Worm (Caenorhabditis elegans) whole organism, L4 larva: ENCODE data around the gene rab-7.

Experiments
- D1046.2 ChIP-seq: fragments of 200-800 bp; sonication (Bioruptor generic); IDR thresholded peaks from 2 replicates; pipeline ENCODE4 v1.3.6; 2022; ENCODE audit warnings: missing genetic modification characterization, missing compliant biosample characterization
- F26F4.8 ChIP-seq: fragments of 200-800 bp; sonication (Bioruptor generic); conservative IDR thresholded peaks from 2 replicates; pipeline ENCODE4 v1.3.6; 2022; ENCODE audit warnings: missing genetic modification characterization, missing compliant biosample characterization
- F37D6.2 ChIP-seq: sonication (generic microtip); optimal IDR thresholded peaks from 2 replicates; lab custom pipeline; 2016; ENCODE audit warnings: mild to moderate bottlenecking, missing genetic modification characterization, missing compliant biosample characterization
- F49E8.2 ChIP-seq: sonication (generic microtip); optimal IDR thresholded peaks from 2 replicates; lab custom pipeline; 2016; ENCODE audit warnings: missing compliant biosample characterization, mild to moderate bottlenecking, missing genetic modification characterization, borderline replicate concordance
- R02D3.7 ChIP-seq: fragments of 150-350 bp; sonication (generic microtip); optimal IDR thresholded peaks from 3 replicates; lab custom pipeline; 2014; ENCODE audit warnings: missing biosample characterization, missing genetic modification characterization
- Y105C5A.15 ChIP-seq: fragments of 200-800 bp; sonication (Bioruptor generic); IDR thresholded peaks from 2 replicates; pipeline ENCODE4 v1.3.6; 2022; ENCODE audit warnings: missing genetic modification characterization, missing compliant biosample characterization
- Y48G9A.11 ChIP-seq: fragments of 200-800 bp; sonication (Bioruptor generic); IDR thresholded peaks from 2 replicates; pipeline ENCODE4 v1.3.6; 2022; ENCODE audit warnings: missing genetic modification reagents, missing genetic modification characterization, missing compliant biosample characterization
- aha-1 ChIP-seq: fragments of 150-350 bp; peaks from one replicate; lab custom pipeline; 2014; ENCODE audit warnings: missing biosample characterization, missing genetic modification characterization
- ama-1 ChIP-seq: fragments of 150-350 bp; optimal IDR thresholded peaks from 2 replicates; lab custom pipeline; 2014; ENCODE audit warnings: inconsistent platforms, mixed read lengths
- arid-1 ChIP-seq: fragments of 200-800 bp; sonication (Bioruptor generic); conservative IDR thresholded peaks from 2 replicates; pipeline ENCODE4 v1.3.6; 2022; ENCODE audit warnings: missing genetic modification reagents, missing genetic modification characterization, missing compliant biosample characterization
- attf-4 ChIP-seq: sonication (generic microtip); optimal IDR thresholded peaks from 3 replicates; lab custom pipeline; 2017; ENCODE audit warnings: missing biosample characterization, missing genetic modification characterization
- ceh-20 ChIP-seq: fragments of 200-800 bp; sonication (Bioruptor generic); IDR thresholded peaks from 2 replicates; pipeline ENCODE4 v1.3.6; 2022; ENCODE audit warnings: missing genetic modification reagents, missing genetic modification characterization, missing compliant biosample characterization
- ceh-32 ChIP-seq: sonication (generic microtip); optimal IDR thresholded peaks from 2 replicates; lab custom pipeline; 2016; ENCODE audit warnings: mild to moderate bottlenecking, missing genetic modification characterization, missing compliant biosample characterization; ENCODE audit not compliant: poor library complexity
- ceh-82 ChIP-seq: sonication (generic microtip); optimal IDR thresholded peaks from 2 replicates; lab custom pipeline; 2017; ENCODE audit warnings: missing biosample characterization, missing genetic modification characterization
- ces-1 ChIP-seq: fragments of 150-350 bp; sonication (generic microtip); optimal IDR thresholded peaks from 4 replicates; lab custom pipeline; 2014; ENCODE audit warnings: missing biosample characterization, missing genetic modification reagents, missing genetic modification characterization
- ctbp-1 ChIP-seq: fragments of 200-800 bp; sonication (Bioruptor generic); IDR thresholded peaks from 2 replicates; pipeline ENCODE4 v1.3.6; 2022; ENCODE audit warnings: missing genetic modification reagents, missing genetic modification characterization, missing compliant biosample characterization
- dmd-8 ChIP-seq: fragments of 200-800 bp; sonication (Bioruptor generic); IDR thresholded peaks from 2 replicates; pipeline ENCODE4 v1.3.6; 2022; ENCODE audit warnings: missing genetic modification characterization, missing compliant biosample characterization
- dmd-9 ChIP-seq: fragments of 200-800 bp; sonication (Bioruptor generic); IDR thresholded peaks from 2 replicates; pipeline ENCODE4 v1.3.6; 2022; ENCODE audit warnings: missing genetic modification reagents, missing genetic modification characterization, missing compliant biosample characterization
- duxl-1 ChIP-seq: sonication (generic microtip); optimal IDR thresholded peaks from 2 replicates; lab custom pipeline; 2016; ENCODE audit warnings: mild to moderate bottlenecking, missing genetic modification characterization, moderate library complexity, missing compliant biosample characterization; ENCODE audit not compliant: poor library complexity
- egl-43 ChIP-seq: fragments of 200-800 bp; sonication (Bioruptor generic); IDR thresholded peaks from 2 replicates; pipeline ENCODE4 v1.3.6; 2022; ENCODE audit warnings: missing genetic modification reagents, missing genetic modification characterization, missing compliant biosample characterization
- hmg-1.1 ChIP-seq: fragments of 200-800 bp; sonication (Bioruptor generic); IDR thresholded peaks from 2 replicates; pipeline ENCODE4 v1.3.6; 2022; ENCODE audit warnings: missing genetic modification reagents, missing genetic modification characterization, missing compliant biosample characterization
- jun-1 ChIP-seq: fragments of 150-350 bp; optimal IDR thresholded peaks from 2 replicates; lab custom pipeline; 2014; ENCODE audit warnings: missing biosample characterization, missing genetic modification reagents, missing genetic modification characterization
- lin-38 ChIP-seq: fragments of 200-800 bp; sonication (Bioruptor generic); IDR thresholded peaks from 2 replicates; pipeline ENCODE4 v1.3.6; 2022; ENCODE audit warnings: missing genetic modification reagents, missing genetic modification characterization, missing compliant biosample characterization
- lin-39 ChIP-seq: fragments of 150-350 bp; optimal IDR thresholded peaks from 2 replicates; lab custom pipeline; 2014; ENCODE audit warnings: missing biosample characterization, missing genetic modification reagents, missing genetic modification characterization
- lir-3 ChIP-seq: sonication (generic microtip); optimal IDR thresholded peaks from 2 replicates; lab custom pipeline; 2016; ENCODE audit warnings: mild to moderate bottlenecking, missing genetic modification characterization, missing compliant biosample characterization
- lsy-2 ChIP-seq, 2 experiments: fragments of 150-350 bp in 1 of 2; sonication (generic microtip) in 1 of 2; optimal IDR thresholded peaks; 2 replicates each; lab custom pipeline; 2014 to 2017; ENCODE audit warnings: missing biosample characterization in 2 of 2, missing genetic modification characterization in 2 of 2
- mep-1 ChIP-seq: fragments of 150-350 bp; sonication (generic microtip); optimal IDR thresholded peaks from 3 replicates; lab custom pipeline; 2014; ENCODE audit warnings: missing biosample characterization, missing genetic modification characterization
- mes-2 ChIP-seq: sonication (generic microtip); optimal IDR thresholded peaks from 2 replicates; lab custom pipeline; 2016; ENCODE audit warnings: missing genotype, mild to moderate bottlenecking, missing genetic modification characterization, missing compliant biosample characterization; ENCODE audit not compliant: poor library complexity, severe bottlenecking
- mxl-3 ChIP-seq: fragments of 200-800 bp; sonication (Bioruptor generic); optimal IDR thresholded peaks from 2 replicates; lab custom pipeline; 2018; ENCODE audit warnings: mild to moderate bottlenecking, missing genetic modification characterization, missing compliant biosample characterization
- nhr-10 ChIP-seq: fragments of 150-350 bp; optimal IDR thresholded peaks from 2 replicates; lab custom pipeline; 2014; ENCODE audit warnings: missing biosample characterization, missing genetic modification characterization
- nhr-102 ChIP-seq: sonication (generic microtip); optimal IDR thresholded peaks from 2 replicates; lab custom pipeline; 2016; ENCODE audit warnings: mild to moderate bottlenecking, missing genetic modification characterization, moderate library complexity, missing compliant biosample characterization
- nhr-11 ChIP-seq: fragments of 150-350 bp; optimal IDR thresholded peaks from 2 replicates; lab custom pipeline; 2014; ENCODE audit warnings: missing biosample characterization, missing genetic modification characterization
- nhr-77 ChIP-seq: fragments of 150-350 bp; optimal IDR thresholded peaks from 2 replicates; lab custom pipeline; 2014; ENCODE audit warnings: missing biosample characterization, missing genetic modification characterization
- set-16 ChIP-seq: fragments of 200-800 bp; sonication (Bioruptor generic); IDR thresholded peaks from 2 replicates; pipeline ENCODE4 v1.3.6; 2022; ENCODE audit warnings: missing genetic modification reagents, missing genetic modification characterization, missing compliant biosample characterization
- snpc-1.2 ChIP-seq: fragments of 200-800 bp; sonication (Bioruptor generic); IDR thresholded peaks from 2 replicates; pipeline ENCODE4 v1.3.6; 2022; ENCODE audit warnings: missing genetic modification reagents, missing genetic modification characterization, missing compliant biosample characterization
- unc-130 ChIP-seq: sonication (generic microtip); optimal IDR thresholded peaks from 2 replicates; lab custom pipeline; 2016; ENCODE audit warnings: missing genetic modification reagents, missing genetic modification characterization, missing compliant biosample characterization
- vab-7 ChIP-seq: fragments of 200-800 bp; sonication (Bioruptor generic); IDR thresholded peaks from 2 replicates; pipeline ENCODE4 v1.3.6; 2022; ENCODE audit warnings: missing genetic modification reagents, missing genetic modification characterization, missing compliant biosample characterization
- zfp-3 ChIP-seq: fragments of 200-800 bp; sonication (Bioruptor generic); conservative IDR thresholded peaks from 2 replicates; pipeline ENCODE4 v1.3.6; 2022; ENCODE audit warnings: missing genetic modification reagents, missing genetic modification characterization, missing compliant biosample characterization
- zip-11 ChIP-seq: fragments of 200-800 bp; sonication (Bioruptor generic); IDR thresholded peaks from 2 replicates; pipeline ENCODE4 v1.3.6; 2022; ENCODE audit warnings: missing genetic modification characterization, missing compliant biosample characterization
- ztf-7 ChIP-seq: fragments of 150-350 bp; optimal IDR thresholded peaks from 2 replicates; lab custom pipeline; 2014; ENCODE audit warnings: missing biosample characterization, missing genetic modification characterization

The rab-7 gene

DNA sequence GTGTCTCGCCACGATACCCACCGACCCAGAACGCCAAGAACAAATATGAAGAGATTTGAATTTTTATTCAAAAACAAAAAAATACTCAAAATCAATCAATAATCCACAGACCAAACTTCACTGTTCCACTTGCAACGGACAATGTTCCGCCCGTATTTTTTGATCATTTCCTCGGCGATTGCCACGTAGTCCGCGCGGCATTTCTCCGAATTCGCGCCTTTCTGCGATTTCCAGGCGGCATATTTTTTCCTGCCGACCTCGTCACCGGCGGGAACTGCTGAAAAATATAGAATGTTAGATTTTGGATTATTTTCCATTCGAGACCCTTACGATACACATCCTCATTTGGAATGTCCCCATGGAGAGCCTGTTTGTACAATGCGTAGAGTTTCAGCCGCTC lies 5.5 kb upstream of the rab-7 start:
- TF ChIP-seq zfp-3 (no peak), aha-1 (tag; lab: Kevin White, UChicago) (peak; percentile 40), arid-1 (GFP tag; lab: Robert Waterston, UW) (no peak), unc-130 (GFP tag; lab: Kevin White, UChicago) (peak; percentile 4)
- TF ChIP-seq, all 104 proteins: peak for 2

DNA sequence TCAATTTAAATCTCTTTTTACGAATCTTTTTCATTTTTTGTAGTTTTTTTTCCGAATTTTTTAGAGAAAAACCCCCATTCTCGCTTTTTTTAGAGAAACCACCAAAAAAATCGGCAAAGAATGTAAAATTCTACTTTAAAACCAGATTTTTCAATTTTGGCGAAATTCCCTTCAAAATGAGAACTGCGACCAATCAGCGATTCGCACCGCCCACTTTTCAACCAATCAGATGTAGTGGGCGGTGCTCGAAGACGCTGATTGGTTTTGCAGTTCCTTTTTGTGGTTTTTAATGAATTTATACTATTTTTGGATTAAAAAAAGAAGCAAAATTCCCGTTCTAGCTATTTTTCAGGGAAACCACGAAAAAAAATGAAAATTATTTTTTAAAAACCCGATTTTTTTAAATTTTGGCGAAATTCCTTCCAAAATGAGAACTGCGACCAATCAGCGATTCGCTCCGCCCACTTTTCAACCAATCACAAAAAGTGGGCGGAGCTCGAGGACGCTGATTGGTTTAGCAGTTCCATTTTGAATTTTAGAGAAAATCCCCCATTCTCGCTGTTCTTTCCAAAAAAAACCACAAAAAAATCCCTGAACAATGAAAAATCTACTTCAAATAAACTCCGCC lies 4.4 kb upstream of the rab-7 start:
- TF ChIP-seq nhr-102 (tag; lab: Kevin White, UChicago), result no peak
- TF ChIP-seq lin-39, result no peak
- TF ChIP-seq Y105C5A.15 (GFP tag; lab: Robert Waterston, UW), result no peak
- no peak for TF ChIP-seq hmg-1.1 (GFP tag; lab: Robert Waterston, UW)
- no peak for TF ChIP-seq dmd-8
- no peak for TF ChIP-seq ceh-82 (tag; lab: Kevin White, UChicago)
- TF ChIP-seq F37D6.2, result no peak
- TF ChIP-seq R02D3.7, result no peak
- TF ChIP-seq mep-1 (tag; lab: Kevin White, UChicago), result no peak
- TF ChIP-seq Y48G9A.11 (GFP tag; lab: Robert Waterston, UW), result no peak
- no peak for TF ChIP-seq D1046.2 (GFP tag; lab: Robert Waterston, UW)
- TF ChIP-seq duxl-1 (tag; lab: Kevin White, UChicago), result no peak
- TF ChIP-seq ceh-20 (GFP tag; lab: Robert Waterston, UW), result no peak
- TF ChIP-seq ama-1 (lab: Kevin White, UChicago), result no peak
- TF ChIP-seq F26F4.8, result no peak

DNA sequence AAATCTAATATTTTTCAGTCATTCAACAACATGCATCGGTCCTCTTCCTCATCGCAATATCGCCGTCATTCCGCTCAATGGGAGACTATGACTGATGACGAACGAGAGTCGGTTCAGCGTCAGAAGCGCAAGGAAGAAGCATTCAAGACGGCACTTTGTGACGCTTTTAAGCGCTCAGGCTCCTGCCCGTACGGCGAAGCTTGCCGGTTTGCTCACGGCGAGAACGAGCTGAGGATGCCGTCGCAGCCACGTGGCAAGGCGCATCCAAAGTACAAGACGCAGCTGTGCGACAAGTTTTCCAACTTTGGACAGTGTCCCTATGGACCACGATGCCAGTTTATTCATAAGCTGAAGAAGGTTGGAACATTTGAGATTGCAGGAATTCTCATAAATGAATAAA lies 2.3 kb upstream of the rab-7 start:
- TF ChIP-seq lir-3 (tag; lab: Kevin White, UChicago) (no peak), nhr-77 (tag; lab: Kevin White, UChicago) (no peak), dmd-9 (no peak), set-16 (GFP tag; lab: Robert Waterston, UW) (peak; percentile 55), egl-43 (GFP tag; lab: Robert Waterston, UW) (0 out of 2 replicates have a peak, but pooled peaks have one; percentile 35)

DNA sequence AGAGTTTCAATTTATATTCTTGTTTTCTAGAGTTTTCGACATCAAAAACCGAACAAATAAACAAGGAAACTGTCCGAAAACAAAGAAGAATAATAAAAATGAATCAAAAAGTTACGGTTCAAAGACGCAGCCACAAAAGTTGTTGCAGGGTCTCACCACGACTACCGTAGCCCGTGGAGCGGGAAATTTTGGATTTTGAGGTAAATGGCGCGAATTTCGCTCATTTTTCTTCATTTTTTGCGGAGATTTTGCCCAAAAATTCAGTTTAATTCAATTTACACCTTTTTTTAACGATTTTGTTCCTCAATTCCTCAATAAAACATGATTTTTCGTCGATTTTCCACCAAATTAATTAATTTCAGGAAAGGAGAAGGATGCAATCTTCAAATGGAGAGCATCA lies 1.5 kb upstream of the rab-7 start, which contains the start of gene mex-1:
Gene mex-1 (plus strand): TSS at position 363 of the 400 bp plus-strand sequence.
- no peak for TF ChIP-seq nhr-10 (tag; lab: Kevin White, UChicago)
- TF ChIP-seq Y48G9A.11 (GFP tag; lab: Robert Waterston, UW), result peak; percentile 92
- TF ChIP-seq jun-1, result no peak
- TF ChIP-seq vab-7 (GFP tag; lab: Robert Waterston, UW), result peak; percentile 56; the same call in 1 of the 2 replicates
- TF ChIP-seq ceh-32 (tag; lab: Kevin White, UChicago), result no peak
- TF ChIP-seq ces-1 (GFP tag; lab: Kevin White, UChicago), result no peak
- no peak for TF ChIP-seq nhr-11 (tag; lab: Kevin White, UChicago)
- TF ChIP-seq mxl-3 (GFP tag; lab: Kevin White, UChicago), result no peak
- TF ChIP-seq F26F4.8, result no peak
- TF ChIP-seq ctbp-1 (GFP tag; lab: Robert Waterston, UW), result no peak
- TF ChIP-seq lin-38 (GFP tag; lab: Robert Waterston, UW), result peak; percentile 88
- peak; percentile 77 for TF ChIP-seq F49E8.2 (tag; lab: Kevin White, UChicago)
- peak; percentile 60 for TF ChIP-seq snpc-1.2 (GFP tag; lab: Robert Waterston, UW)
- TF ChIP-seq unc-130 (GFP tag; lab: Kevin White, UChicago), result peak; percentile 84
- no peak for TF ChIP-seq ztf-7 (tag; lab: Kevin White, UChicago)
- no peak for TF ChIP-seq mes-2 (tag; lab: Kevin White, UChicago)
- TF ChIP-seq attf-4 (tag; lab: Kevin White, UChicago), result no peak
- peak in 1 of 2 experiments; percentile 24 for TF ChIP-seq lsy-2 (tag; optimal IDR thresholded peaks at IDR 0.05; lab: Kevin White, UChicago)
- TF ChIP-seq zip-11 (GFP tag; lab: Robert Waterston, UW), result no peak
